Worm (Caenorhabditis elegans) whole organism, L4/young adult: ENCODE data around the gene H14A12.3.

Experiments used
- W03F9.2 ChIP-seq: fragments of 150-350 bp; optimal IDR thresholded peaks from 2 replicates; lab custom pipeline; 2014; ENCODE audit warnings: missing biosample characterization, missing genetic modification characterization
- dao-5 ChIP-seq: sonication (generic microtip); optimal IDR thresholded peaks from 2 replicates; lab custom pipeline; 2016; ENCODE audit warnings: missing genotype, missing genetic modification characterization, moderate library complexity, missing compliant biosample characterization
- him-1 ChIP-seq: sonication (generic microtip); optimal IDR thresholded peaks from 2 replicates; lab custom pipeline; 2016; ENCODE audit warnings: missing genotype, missing genetic modification reagents, missing genetic modification characterization, missing compliant biosample characterization

ce11 chrIII:7490061-7490460 lies 26.5 kb downstream of the H14A12.3 start:
- no peak for TF ChIP-seq W03F9.2
- TF ChIP-seq him-1 (tag; lab: Kevin White, UChicago) = no peak
- no peak for TF ChIP-seq dao-5 (tag; lab: Kevin White, UChicago)
